Worm (Caenorhabditis elegans) whole organism, L4/young adult: ENCODE results near the gene srtx-1.

ENCODE experiments used
- W03F9.2 ChIP-seq: fragments of 150-350 bp; optimal IDR thresholded peaks from 2 replicates; lab custom pipeline; 2014; ENCODE audit warnings: missing biosample characterization, missing genetic modification characterization
- dao-5 ChIP-seq: sonication (generic microtip); optimal IDR thresholded peaks from 2 replicates; lab custom pipeline; 2016; ENCODE audit warnings: missing genotype, missing genetic modification characterization, moderate library complexity, missing compliant biosample characterization
- him-1 ChIP-seq: sonication (generic microtip); optimal IDR thresholded peaks from 2 replicates; lab custom pipeline; 2016; ENCODE audit warnings: missing genotype, missing genetic modification reagents, missing genetic modification characterization, missing compliant biosample characterization

- no peak for TF ChIP-seq him-1 (tag; lab: Kevin White, UChicago)
- TF ChIP-seq W03F9.2 (tag; lab: Kevin White, UChicago), result no peak
- TF ChIP-seq dao-5 (tag; lab: Kevin White, UChicago), result no peak
Observed at ce11 chrIV:7414163-7414562, 6.8 kb upstream of the srtx-1 start.
